Worm (Caenorhabditis elegans): ENCODE results near the gene tbx-33.

The tbx-33 gene

DNA sequence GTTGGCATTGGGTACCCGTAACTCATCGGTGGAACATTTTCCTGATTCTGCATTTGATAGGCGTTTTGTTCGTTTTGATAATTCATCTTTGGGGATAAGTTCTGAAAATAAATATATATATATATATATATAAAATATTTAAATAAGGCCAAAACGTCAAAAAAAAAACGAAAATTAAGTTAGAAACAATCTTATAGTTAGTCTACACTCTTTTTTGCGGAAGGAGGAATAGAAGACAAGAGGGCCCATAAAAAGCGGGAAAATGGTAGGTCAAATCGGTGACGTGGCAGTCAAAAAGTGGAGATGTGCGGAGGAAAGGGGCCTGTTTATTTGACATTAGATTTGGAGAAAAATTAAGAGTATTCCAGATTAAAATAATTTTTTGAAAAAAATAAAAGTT, at the start of gene tbx-33:
Gene tbx-33, minus strand, starts transcription at position 101 of the 400 bp plus-strand sequence.
- TF ChIP-seq unc-62 (GFP tag; optimal IDR thresholded peaks at IDR 0.05) = no peak

DNA sequence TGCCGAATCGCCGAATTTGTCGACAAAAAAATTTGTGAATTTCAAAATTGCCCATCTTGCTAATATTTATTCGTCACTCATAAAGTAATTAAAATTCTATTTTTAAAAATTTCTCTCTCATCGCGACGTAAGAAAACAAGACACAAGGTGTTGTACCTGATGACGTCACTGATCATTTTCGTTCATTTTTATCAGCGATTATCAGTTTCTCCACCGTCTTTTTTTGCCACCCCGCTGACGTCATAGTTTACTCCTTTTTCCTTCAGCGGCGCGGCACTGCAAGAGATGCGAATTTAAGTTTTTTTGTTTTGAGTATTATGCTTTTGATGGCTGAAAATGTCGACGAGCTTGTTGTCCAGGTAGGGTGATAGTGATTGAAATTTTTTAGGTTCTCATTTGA, 48.1 kb upstream of the tbx-33 start:
- TF ChIP-seq unc-62 (GFP tag; optimal IDR thresholded peaks at IDR 0.05) = no peak

DNA sequence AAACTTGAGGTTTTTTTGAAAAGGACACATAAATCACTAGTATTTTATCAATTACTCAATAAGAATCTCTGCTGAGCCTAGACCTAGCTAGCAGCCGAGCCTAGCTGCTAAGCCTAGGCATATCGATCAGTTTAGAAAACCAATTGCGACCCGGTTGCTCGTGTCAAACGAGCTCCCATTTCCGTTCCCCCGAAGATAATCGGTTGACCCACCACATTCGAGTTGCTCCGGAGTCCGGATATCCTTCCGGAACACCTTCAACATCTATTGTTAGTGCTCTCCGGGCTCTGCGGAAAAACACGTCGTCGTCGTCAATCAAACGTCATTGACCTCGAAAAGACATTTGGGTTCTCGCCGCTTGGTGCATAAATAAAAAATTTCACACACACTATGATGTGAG, 47.1 kb upstream of the tbx-33 start:
- no peak for TF ChIP-seq unc-62 (GFP tag; optimal IDR thresholded peaks at IDR 0.05)

DNA sequence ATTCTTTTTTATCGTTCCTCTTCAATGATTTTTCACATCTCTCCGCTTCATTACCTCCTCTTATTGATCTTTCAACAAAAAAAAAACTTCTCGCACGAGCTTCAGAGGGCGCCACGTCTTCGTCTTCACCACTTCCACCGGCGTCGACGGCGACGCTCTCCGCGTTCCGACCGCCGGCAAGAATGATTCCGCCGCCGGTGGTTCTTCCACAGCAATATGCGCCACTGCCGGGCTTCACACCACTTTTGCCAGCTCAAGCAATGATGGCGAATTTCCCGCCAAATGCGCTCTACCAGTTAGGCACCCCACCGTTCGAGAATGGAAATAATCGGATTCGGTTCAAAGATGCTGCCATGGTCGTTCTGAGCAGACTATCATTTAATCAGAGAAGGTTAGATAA, 46.4 kb upstream of the tbx-33 start:
- no peak for TF ChIP-seq unc-62 (GFP tag; optimal IDR thresholded peaks at IDR 0.05)

DNA sequence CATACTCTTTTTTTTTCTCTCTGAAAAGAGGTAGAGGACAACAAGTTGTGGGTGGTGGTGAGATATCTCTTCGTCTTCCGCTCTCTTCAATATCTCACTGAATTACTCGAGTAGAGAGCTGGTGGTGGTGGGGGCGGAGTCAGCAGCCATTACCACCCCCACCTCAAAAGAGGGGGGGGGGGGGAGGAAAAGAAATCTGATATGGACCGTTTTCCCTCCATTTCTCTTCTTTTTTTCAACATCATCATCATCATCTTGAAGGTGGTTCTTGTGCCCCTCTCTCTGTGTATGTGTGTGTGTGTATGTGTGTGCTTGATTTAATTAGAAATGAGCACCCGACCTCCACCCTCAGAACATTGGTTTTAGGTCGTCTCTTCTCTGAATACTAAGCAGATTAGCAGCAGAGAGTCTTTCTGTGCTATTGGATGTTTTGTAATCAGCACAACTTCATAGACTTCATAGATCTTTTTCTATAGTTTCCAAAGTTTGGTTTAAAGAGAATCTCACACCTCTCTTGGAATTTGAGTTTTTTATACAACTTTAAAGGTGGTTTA, 44.9 kb upstream of the tbx-33 start:
- TF ChIP-seq unc-62 (GFP tag; optimal IDR thresholded peaks at IDR 0.05) = no peak

DNA sequence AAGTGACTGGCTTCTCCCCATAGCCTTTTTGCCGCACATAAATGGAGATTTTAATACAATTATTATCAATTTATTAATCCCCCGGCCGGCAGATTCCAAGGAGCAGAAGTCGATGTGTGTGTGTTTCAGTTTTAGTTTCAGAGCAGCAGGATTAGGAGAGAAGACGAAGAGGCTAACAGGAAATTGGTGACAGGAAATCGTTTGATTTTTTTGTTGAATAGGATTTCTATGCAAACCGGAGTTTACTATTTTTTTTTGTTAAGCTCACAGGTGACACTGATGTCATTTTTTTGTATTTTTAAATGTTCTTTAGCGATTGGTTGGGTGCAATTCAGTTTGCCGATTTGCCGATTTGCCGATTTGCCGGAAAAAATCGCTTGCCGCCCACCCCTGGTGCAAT, 43.9 kb upstream of the tbx-33 start:
- TF ChIP-seq unc-62 (GFP tag; optimal IDR thresholded peaks at IDR 0.05) = no peak

DNA sequence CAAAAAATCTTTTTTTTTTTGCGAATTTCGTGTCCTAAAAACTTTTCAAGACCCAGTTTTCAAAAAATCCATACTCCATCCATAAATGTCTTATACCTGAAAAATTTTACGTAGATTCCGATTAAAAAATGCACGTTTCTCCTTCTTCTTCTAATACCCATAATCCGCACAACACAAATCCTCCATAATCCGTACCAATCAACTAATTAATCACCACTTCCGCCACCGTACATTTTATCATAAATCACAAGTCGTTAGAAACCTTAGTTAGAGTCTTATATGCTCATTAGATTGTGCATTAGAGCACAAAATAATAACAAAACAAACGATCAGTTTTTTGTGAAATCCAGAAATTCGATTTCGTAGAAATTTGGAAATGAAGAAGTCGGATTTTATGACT, 32.4 kb upstream of the tbx-33 start:
- TF ChIP-seq unc-62 (GFP tag; optimal IDR thresholded peaks at IDR 0.05) = no peak

DNA sequence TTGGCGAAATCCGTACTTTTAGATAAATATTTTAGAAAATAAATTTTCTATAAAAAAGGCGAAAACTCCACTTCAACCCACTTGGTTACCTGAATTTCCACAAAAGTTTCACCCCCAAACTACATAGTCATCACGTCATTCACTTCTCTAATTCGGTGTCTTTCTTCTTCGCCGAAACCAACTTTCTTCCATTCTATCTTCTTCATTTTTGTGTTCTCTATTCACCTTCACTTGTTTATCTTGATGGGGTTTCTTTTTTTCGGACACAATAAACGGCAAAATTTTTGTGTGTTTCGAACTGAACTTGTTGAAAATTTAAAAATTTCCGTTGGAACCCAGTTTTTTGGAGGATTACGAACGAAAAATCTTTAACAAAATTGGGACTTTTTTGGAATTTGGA, 30.2 kb upstream of the tbx-33 start:
- TF ChIP-seq unc-62 (GFP tag; optimal IDR thresholded peaks at IDR 0.05) = no peak

DNA sequence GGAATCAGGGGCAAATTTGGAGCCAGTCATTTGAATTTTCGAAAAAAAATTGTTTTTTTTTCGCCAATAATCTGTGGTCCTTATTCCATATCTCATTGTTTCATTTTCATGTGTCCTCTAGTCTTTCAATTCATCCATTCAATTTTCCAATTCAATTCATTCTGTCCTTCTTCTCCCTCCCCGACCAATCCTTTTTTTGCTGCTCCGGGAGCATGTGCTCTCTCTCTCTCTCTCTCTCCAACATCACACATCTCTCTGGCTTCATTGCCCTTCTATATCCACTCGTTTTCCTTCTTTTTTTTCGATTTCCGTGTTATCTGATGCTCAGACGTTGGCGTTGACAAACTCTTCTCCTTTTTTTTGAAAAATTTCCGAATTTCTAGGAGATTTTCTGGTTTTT, 26.8 kb upstream of the tbx-33 start:
- no peak for TF ChIP-seq unc-62 (GFP tag; optimal IDR thresholded peaks at IDR 0.05)

DNA sequence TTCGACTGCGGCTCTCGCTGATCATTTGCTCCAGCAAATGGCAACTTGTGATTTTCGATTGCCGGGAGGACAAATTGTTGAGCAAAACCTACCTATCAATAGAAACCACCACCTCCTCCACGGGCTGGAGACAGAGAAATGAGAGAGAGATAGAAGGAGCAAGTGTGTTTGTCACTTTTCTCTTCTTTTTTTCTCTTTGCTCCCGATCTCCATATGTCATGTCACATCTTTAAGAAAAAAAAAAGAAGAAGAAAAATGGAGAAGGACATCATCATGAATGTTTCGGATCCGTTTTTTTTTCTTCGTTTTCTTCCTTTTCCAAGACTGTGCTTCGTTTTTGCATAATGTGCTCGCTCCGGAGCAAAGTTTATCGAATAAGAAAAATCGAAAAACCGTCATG, 24.1 kb upstream of the tbx-33 start:
- no peak for TF ChIP-seq unc-62 (GFP tag; optimal IDR thresholded peaks at IDR 0.05)

DNA sequence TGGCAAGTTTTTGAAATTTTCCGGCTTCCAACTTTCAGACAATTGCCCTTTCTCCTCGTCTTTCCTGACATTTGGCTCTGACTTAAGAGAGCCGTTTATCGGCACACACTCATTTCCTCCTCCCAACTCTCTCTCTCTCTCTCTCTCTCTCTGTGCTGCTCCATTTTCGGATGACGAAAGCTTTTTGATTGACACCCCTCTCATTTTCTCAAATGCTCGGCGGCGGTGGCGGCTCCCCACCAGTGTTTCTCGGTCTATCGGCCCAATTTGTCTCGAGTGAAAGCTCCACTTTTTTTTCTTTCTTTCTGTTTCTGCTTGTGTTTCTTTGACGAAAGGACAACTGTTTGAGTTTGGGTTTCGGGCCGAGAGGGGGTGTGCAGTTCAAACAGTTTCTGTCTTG, 23.2 kb upstream of the tbx-33 start:
- TF ChIP-seq unc-62 (GFP tag; optimal IDR thresholded peaks at IDR 0.05) = no peak

DNA sequence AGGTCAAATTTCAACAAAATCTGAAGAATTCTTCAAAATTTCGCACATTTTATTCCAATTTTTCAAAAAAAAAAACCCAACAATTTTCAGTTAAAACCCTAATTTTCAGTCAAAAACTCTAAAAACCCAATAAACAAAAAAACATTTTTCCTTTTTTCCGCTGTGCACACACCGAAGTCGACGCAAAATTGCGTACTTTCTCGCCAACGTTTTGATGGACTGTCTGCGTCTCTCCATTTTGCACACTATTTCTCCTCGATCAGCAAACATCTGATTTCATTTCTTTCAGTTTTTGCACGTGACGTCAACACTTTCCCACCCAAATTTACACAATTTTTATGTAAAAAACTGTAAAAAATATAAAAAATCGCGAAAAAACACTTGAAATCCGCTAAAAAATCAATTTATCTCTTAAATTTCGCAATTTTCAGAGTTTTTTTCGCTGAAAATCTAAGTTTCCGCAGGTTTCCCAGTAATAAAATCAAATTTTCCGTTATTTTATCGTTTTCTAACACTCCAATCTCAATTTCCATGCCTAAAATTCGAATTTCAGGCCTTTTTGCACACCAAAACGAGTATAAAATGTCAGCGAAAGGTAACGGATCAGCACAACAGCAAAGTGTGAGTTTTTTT, 20.7 kb upstream of the tbx-33 start, which contains the start of gene crh-1:
Gene crh-1, plus strand, starts transcription at position 583 of the 633 bp plus-strand sequence.
- no peak for TF ChIP-seq unc-62 (GFP tag; optimal IDR thresholded peaks at IDR 0.05)

DNA sequence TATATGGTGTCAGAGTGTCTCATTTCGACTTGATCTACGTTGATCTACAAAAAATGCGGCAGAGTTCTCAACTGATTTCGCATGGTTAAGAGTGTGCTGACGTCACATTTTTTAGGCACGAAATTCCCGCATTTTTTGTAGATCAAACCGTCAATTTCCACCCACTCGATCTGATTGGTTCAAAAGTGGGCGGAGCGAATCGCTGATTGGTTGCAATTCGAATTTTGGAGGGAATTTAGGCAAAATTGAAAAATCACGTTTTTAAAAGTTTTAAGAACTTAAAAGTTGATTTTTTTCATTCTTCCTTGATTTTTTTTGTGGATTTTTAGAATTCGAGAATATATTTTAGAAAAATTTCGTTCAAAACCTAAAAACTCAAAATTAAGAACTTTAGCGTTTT, 19.7 kb upstream of the tbx-33 start:
- TF ChIP-seq unc-62 (GFP tag; optimal IDR thresholded peaks at IDR 0.05) = no peak

DNA sequence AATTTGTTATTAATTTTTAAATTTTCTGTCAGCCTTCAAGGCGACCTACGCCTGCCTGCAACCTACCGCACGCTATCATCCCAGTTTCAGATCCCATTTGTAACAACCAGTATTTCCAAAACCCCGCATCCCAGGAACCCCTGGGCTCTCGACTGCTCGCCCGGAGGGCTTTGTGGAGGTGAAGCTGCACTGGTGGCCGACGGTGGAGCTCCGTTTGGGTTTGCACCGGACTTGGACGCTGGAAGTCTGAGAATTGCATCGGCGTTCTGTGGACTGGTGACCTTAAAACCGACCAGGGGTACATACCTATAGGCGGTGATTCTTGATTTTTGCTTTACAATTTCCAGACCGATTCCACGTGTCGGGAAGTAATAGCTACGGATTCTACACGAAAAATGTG, 14.8 kb upstream of the tbx-33 start:
- no peak for TF ChIP-seq unc-62 (GFP tag; optimal IDR thresholded peaks at IDR 0.05)

DNA sequence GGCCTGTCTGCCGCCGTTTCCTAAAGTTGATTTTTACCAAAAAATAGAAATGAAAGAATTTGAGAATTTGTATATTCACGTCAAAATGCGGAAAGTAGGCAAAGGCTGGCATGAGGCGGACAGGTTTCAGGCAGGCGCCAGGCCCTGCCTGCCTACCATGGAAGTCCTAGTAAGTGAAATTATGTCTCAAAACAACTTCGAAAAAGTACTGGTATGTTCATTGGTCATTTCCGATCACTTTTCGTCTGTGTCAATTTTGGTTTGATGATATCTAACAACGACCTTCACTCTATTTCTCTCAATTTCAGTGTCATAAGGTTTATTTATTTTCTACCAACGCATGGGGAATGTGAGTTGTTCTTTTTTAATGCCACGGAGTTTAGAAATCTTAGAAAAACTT, 13.5 kb upstream of the tbx-33 start, which contains the start of gene faah-6:
Gene faah-6, plus strand, starts transcription at position 301 of the 400 bp plus-strand sequence.
- no peak for TF ChIP-seq unc-62 (GFP tag; optimal IDR thresholded peaks at IDR 0.05)

DNA sequence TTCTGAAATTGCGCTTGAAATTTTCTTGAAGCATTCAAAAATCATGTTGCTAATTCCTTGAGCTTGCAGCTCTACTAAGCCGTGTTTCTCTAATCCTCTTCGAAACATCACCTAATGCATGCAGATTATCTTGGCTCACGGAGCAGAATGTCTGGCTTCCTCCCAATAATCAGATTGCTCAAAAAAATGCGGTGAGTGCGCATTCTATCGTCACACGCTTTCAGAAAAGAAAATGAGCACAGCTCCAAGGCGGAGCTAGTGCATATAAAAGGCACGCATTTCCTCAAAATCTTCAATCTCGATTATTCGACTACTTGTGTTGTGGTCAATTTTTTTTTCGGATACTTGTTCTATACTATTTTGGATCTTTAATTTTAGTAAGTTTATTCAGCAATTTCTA, 4.7 kb upstream of the tbx-33 start:
- no peak for TF ChIP-seq unc-62 (GFP tag; optimal IDR thresholded peaks at IDR 0.05)

DNA sequence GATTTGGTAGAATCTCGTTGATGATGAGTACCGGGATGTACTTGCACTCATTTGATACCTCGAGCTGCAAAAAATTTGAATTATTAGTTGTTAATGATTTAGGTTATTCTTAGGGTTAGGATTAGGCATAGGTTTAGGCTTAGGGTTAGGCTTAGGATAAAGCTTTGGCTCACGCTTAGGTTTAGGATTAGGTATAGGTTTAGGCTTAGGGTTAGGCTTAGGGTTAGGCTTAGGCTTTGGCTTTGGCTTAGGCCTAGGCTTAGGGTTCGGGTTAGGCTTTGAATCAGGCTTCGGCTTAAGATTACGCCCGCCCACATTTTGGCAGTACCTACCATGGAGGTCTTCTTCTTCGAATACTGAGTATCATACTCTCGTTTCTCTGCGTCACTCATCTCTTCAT, 1.6 kb downstream of the tbx-33 start:
- TF ChIP-seq unc-62 (GFP tag; optimal IDR thresholded peaks at IDR 0.05) = no peak

DNA sequence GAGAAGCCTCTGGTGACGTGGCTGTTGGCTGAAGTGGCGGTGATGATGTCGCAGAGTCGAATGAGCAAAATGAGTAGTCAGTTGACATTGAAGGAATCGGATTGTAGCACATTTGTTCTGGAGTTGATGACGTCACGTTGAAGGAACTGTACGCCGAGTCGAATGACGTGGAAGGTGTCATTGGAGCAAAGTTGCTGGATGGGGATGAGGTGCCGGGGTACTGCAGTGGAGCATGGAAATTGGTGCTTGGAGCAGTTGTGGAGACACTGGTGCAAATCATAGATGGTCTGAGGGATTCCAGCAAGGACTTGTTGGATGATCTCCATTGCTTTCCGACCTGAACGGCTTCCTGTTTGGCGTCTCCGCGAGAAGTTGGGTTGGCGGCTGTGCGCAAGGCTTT, 3.2 kb downstream of the tbx-33 start:
- no peak for TF ChIP-seq unc-62 (GFP tag; optimal IDR thresholded peaks at IDR 0.05)
